Worm (Caenorhabditis elegans) whole organism, L4 larva: ENCODE measurements around the gene str-131.

Experiments
- F10B5.3 ChIP-seq: sonication (generic microtip); optimal IDR thresholded peaks from 2 replicates; lab custom pipeline; 2016; ENCODE audit warnings: mild to moderate bottlenecking, missing genetic modification characterization, missing compliant biosample characterization
- F26F4.8 ChIP-seq: fragments of 200-800 bp; sonication (Bioruptor generic); conservative IDR thresholded peaks from 2 replicates; pipeline ENCODE4 v1.3.6; 2022; ENCODE audit warnings: missing genetic modification characterization, missing compliant biosample characterization
- F37D6.2 ChIP-seq: sonication (generic microtip); optimal IDR thresholded peaks from 2 replicates; lab custom pipeline; 2016; ENCODE audit warnings: mild to moderate bottlenecking, missing genetic modification characterization, missing compliant biosample characterization
- F49E8.2 ChIP-seq: sonication (generic microtip); optimal IDR thresholded peaks from 2 replicates; lab custom pipeline; 2016; ENCODE audit warnings: missing compliant biosample characterization, mild to moderate bottlenecking, missing genetic modification characterization, borderline replicate concordance
- T26A8.4 ChIP-seq: fragments of 200-800 bp; sonication (Bioruptor generic); IDR thresholded peaks from 2 replicates; pipeline ENCODE4 v1.3.6; 2022; ENCODE audit warnings: missing genetic modification characterization, missing compliant biosample characterization
- Y48G9A.11 ChIP-seq: fragments of 200-800 bp; sonication (Bioruptor generic); IDR thresholded peaks from 2 replicates; pipeline ENCODE4 v1.3.6; 2022; ENCODE audit warnings: missing genetic modification reagents, missing genetic modification characterization, missing compliant biosample characterization
- ama-1 ChIP-seq: fragments of 150-350 bp; optimal IDR thresholded peaks from 2 replicates; lab custom pipeline; 2014; ENCODE audit warnings: inconsistent platforms, mixed read lengths
- ctbp-1 ChIP-seq: fragments of 200-800 bp; sonication (Bioruptor generic); IDR thresholded peaks from 2 replicates; pipeline ENCODE4 v1.3.6; 2022; ENCODE audit warnings: missing genetic modification reagents, missing genetic modification characterization, missing compliant biosample characterization
- daf-12 ChIP-seq: fragments of 150-350 bp; optimal IDR thresholded peaks from 2 replicates; lab custom pipeline; 2014; ENCODE audit warnings: missing biosample characterization, missing genetic modification reagents, missing genetic modification characterization
- dmd-6 ChIP-seq: fragments of 200-800 bp; sonication (Bioruptor generic); IDR thresholded peaks from 2 replicates; pipeline ENCODE4 v1.3.6; 2022; ENCODE audit warnings: missing genetic modification reagents, missing genetic modification characterization, missing compliant biosample characterization
- egl-27 ChIP-seq: sonication (generic microtip); optimal IDR thresholded peaks from 3 replicates; lab custom pipeline; 2017; ENCODE audit warnings: missing biosample characterization, missing genetic modification reagents, missing genetic modification characterization
- egl-43 ChIP-seq: fragments of 200-800 bp; sonication (Bioruptor generic); IDR thresholded peaks from 2 replicates; pipeline ENCODE4 v1.3.6; 2022; ENCODE audit warnings: missing genetic modification reagents, missing genetic modification characterization, missing compliant biosample characterization
- hlh-30 ChIP-seq: sonication (generic microtip); optimal IDR thresholded peaks from 2 replicates; lab custom pipeline; 2017; ENCODE audit warnings: antibody characterized with exemption, mild to moderate bottlenecking, missing genetic modification characterization, missing compliant biosample characterization; ENCODE audit not compliant: insufficient read depth
- lin-15B ChIP-seq: fragments of 150-350 bp; sonication (generic microtip); optimal IDR thresholded peaks from 3 replicates; lab custom pipeline; 2014; ENCODE audit warnings: missing biosample characterization, missing genetic modification characterization
- lin-29 ChIP-seq: fragments of 200-800 bp; sonication (Bioruptor generic); IDR thresholded peaks from 2 replicates; pipeline ENCODE4 v1.3.6; 2022; ENCODE audit warnings: missing genetic modification reagents, missing genetic modification characterization, missing compliant biosample characterization
- lin-39 ChIP-seq: fragments of 150-350 bp; optimal IDR thresholded peaks from 2 replicates; lab custom pipeline; 2014; ENCODE audit warnings: missing biosample characterization, missing genetic modification reagents, missing genetic modification characterization
- lir-3 ChIP-seq: sonication (generic microtip); optimal IDR thresholded peaks from 2 replicates; lab custom pipeline; 2016; ENCODE audit warnings: mild to moderate bottlenecking, missing genetic modification characterization, missing compliant biosample characterization
- mdt-29 ChIP-seq: fragments of 200-800 bp; sonication (Bioruptor generic); IDR thresholded peaks from 2 replicates; pipeline ENCODE4 v1.3.6; 2022; ENCODE audit warnings: missing genetic modification reagents, missing genetic modification characterization, missing compliant biosample characterization
- mep-1 ChIP-seq: fragments of 150-350 bp; sonication (generic microtip); optimal IDR thresholded peaks from 3 replicates; lab custom pipeline; 2014; ENCODE audit warnings: missing biosample characterization, missing genetic modification characterization
- mxl-2 ChIP-seq: fragments of 200-800 bp; sonication (Bioruptor generic); conservative IDR thresholded peaks from 2 replicates; pipeline ENCODE4 v1.3.6; 2022; ENCODE audit warnings: missing genetic modification reagents, missing genetic modification characterization, missing compliant biosample characterization
- mxl-3 ChIP-seq: fragments of 200-800 bp; sonication (Bioruptor generic); optimal IDR thresholded peaks from 2 replicates; lab custom pipeline; 2018; ENCODE audit warnings: mild to moderate bottlenecking, missing genetic modification characterization, missing compliant biosample characterization
- nhr-10 ChIP-seq: fragments of 150-350 bp; optimal IDR thresholded peaks from 2 replicates; lab custom pipeline; 2014; ENCODE audit warnings: missing biosample characterization, missing genetic modification characterization
- nhr-102 ChIP-seq: sonication (generic microtip); optimal IDR thresholded peaks from 2 replicates; lab custom pipeline; 2016; ENCODE audit warnings: mild to moderate bottlenecking, missing genetic modification characterization, moderate library complexity, missing compliant biosample characterization
- nhr-11 ChIP-seq: fragments of 150-350 bp; optimal IDR thresholded peaks from 2 replicates; lab custom pipeline; 2014; ENCODE audit warnings: missing biosample characterization, missing genetic modification characterization
- nhr-237 ChIP-seq: sonication (generic microtip); optimal IDR thresholded peaks from 2 replicates; lab custom pipeline; 2017; ENCODE audit warnings: missing biosample characterization, missing genetic modification characterization
- nhr-25 ChIP-seq: sonication (generic microtip); optimal IDR thresholded peaks from 2 replicates; lab custom pipeline; 2017; ENCODE audit warnings: missing genetic modification characterization, mild to moderate bottlenecking, missing compliant biosample characterization, antibody characterized with exemption, moderate library complexity, borderline replicate concordance; ENCODE audit not compliant: insufficient read depth
- nhr-28 ChIP-seq: fragments of 150-350 bp; optimal IDR thresholded peaks from 2 replicates; lab custom pipeline; 2014; ENCODE audit warnings: missing biosample characterization, missing genetic modification characterization
- nhr-48 ChIP-seq: sonication (generic microtip); optimal IDR thresholded peaks from 2 replicates; lab custom pipeline; 2016; ENCODE audit warnings: mild to moderate bottlenecking, missing genetic modification characterization, missing compliant biosample characterization
- pha-4 ChIP-seq, 2 experiments: fragments of 150-350 bp in 1 of 2; fragments of 200-800 bp in 1 of 2; sonication (Bioruptor generic) in 1 of 2; IDR thresholded peaks in 1 of 2; optimal IDR thresholded peaks in 1 of 2; 2 replicates each; pipeline versions ENCODE4 v1.3.6 to Lab custom; 2014 to 2022; ENCODE audit warnings: missing genetic modification characterization in 2 of 2, missing genetic modification reagents in 2 of 2, missing biosample characterization in 1 of 2, missing compliant biosample characterization in 1 of 2
- pqm-1 ChIP-seq: sonication (generic microtip); optimal IDR thresholded peaks from 2 replicates; lab custom pipeline; 2017; ENCODE audit warnings: missing biosample characterization, missing genetic modification characterization
- rbr-2 ChIP-seq: sonication (generic microtip); optimal IDR thresholded peaks from 2 replicates; lab custom pipeline; 2016; ENCODE audit warnings: missing genotype, missing genetic modification characterization, missing compliant biosample characterization
- snpc-4 ChIP-seq: fragments of 150-350 bp; optimal IDR thresholded peaks from 2 replicates; lab custom pipeline; 2014; ENCODE audit warnings: missing biosample characterization, missing genetic modification characterization
- spr-1 ChIP-seq: sonication (generic microtip); optimal IDR thresholded peaks from 2 replicates; lab custom pipeline; 2016; ENCODE audit warnings: mild to moderate bottlenecking, missing genetic modification characterization, missing compliant biosample characterization
- unc-62 ChIP-seq, 3 experiments: fragments of 150-350 bp in 1 of 3; sonication (generic microtip); optimal IDR thresholded peaks in 2 of 3; peaks in 1 of 3; 1 replicate in 1 of 3; 2 replicates in 2 of 3; lab custom pipeline; 2014 to 2017; ENCODE audit warnings: missing biosample characterization in 3 of 3, missing genetic modification characterization in 3 of 3, missing genetic modification reagents in 3 of 3, missing genotype in 1 of 3
- zag-1 ChIP-seq: fragments of 150-350 bp; optimal IDR thresholded peaks from 2 replicates; lab custom pipeline; 2014; ENCODE audit warnings: missing biosample characterization, missing genetic modification characterization
- zfp-2 ChIP-seq: sonication (generic microtip); optimal IDR thresholded peaks from 2 replicates; lab custom pipeline; 2016; ENCODE audit warnings: mild to moderate bottlenecking, missing genetic modification characterization, missing compliant biosample characterization
- zip-11 ChIP-seq: fragments of 200-800 bp; sonication (Bioruptor generic); IDR thresholded peaks from 2 replicates; pipeline ENCODE4 v1.3.6; 2022; ENCODE audit warnings: missing genetic modification characterization, missing compliant biosample characterization

str-131 gene

DNA sequence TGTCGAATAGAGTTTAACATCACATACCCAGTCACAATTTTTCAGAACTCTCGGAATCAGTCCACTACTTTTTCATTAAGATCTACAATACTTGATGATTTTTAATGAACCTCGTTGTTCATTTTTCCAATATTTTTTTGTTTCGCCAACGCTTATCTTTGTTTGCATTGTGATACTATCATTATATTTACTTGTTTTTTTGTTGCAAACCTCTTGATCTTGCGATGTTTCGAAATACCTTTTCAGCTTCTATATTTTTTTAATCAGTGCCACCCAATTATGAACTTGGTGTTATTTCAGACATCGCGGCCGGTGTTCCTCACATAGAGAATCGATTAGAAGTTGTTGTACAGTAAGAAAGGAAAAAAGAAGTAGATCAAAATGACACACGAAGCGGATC, 27.2 kb upstream of the str-131 start, which contains the start of gene myo-5:
Gene myo-5 (plus strand): TSS at position 301 of the 400 bp plus-strand sequence.
- no peak for TF ChIP-seq nhr-25 (tag; lab: Kevin White, UChicago)
- no peak for TF ChIP-seq mdt-29 (GFP tag; lab: Robert Waterston, UW)
- TF ChIP-seq egl-27: no peak
- no peak for TF ChIP-seq F10B5.3 (tag; lab: Kevin White, UChicago)
- no peak for TF ChIP-seq nhr-28 (tag; lab: Kevin White, UChicago)
- TF ChIP-seq lin-15B (tag; lab: Kevin White, UChicago): no peak
- TF ChIP-seq, all 104 proteins: peak for 0

DNA sequence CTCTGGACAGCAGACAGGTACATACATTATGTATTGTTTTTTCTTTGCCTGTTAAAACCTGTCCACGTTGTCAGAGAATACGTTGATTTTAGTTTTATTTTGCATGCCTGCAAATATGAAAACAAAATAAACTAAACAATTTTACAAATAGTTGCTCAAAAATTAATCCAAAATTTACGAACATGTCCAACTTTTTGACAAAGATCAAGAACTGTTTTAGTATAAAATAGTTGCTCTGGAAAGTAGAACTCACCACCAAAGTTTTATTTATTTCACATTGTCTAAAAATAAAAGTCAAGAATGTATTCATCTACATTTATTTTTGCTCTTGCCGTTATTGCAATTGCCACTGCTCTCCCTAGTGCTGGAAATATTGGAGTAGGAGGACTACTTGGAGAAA, 23.0 kb upstream of the str-131 start, which contains the start of gene srlf-16:
Gene srlf-16 (plus strand): TSS at position 301 of the 400 bp plus-strand sequence.
- no peak for TF ChIP-seq nhr-237 (tag; lab: Kevin White, UChicago)
- TF ChIP-seq spr-1 (tag; lab: Kevin White, UChicago): no peak
- TF ChIP-seq nhr-48: no peak
- TF ChIP-seq F49E8.2 (tag; lab: Kevin White, UChicago): no peak
- no peak for TF ChIP-seq snpc-4 (tag; lab: Kevin White, UChicago)
- TF ChIP-seq mep-1 (tag; lab: Kevin White, UChicago): no peak
- TF ChIP-seq pqm-1 (tag; lab: Kevin White, UChicago): no peak
- no peak for TF ChIP-seq rbr-2 (tag; lab: Kevin White, UChicago)
- no peak for TF ChIP-seq lin-29 (GFP tag; lab: Robert Waterston, UW)
- no peak for TF ChIP-seq ctbp-1 (GFP tag; lab: Robert Waterston, UW)
- TF ChIP-seq T26A8.4 (GFP tag; lab: Robert Waterston, UW): no peak
- no peak for TF ChIP-seq egl-43 (GFP tag; lab: Robert Waterston, UW)
- no peak for TF ChIP-seq ama-1 (lab: Kevin White, UChicago)

DNA sequence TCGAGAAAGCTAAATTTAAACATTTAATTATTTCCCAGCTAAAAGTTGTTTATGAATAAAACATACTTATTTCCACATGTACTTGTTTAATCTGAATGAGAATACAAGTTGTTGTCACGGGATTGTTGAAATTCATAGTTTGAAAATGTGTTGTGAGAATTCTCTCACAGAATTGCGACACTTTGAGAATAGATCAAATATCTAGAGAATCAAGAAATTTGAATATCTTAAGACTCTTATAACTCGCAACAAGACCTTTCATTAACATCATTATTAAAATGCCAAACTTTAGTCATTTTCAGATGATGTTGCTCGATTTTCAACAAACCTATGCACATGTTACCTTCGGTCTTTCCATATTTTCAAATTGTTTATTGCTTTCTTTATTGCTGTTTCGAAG, 21.5 kb upstream of the str-131 start, which contains the start of gene str-90:
Gene str-90 (plus strand): TSS at position 301 of the 400 bp plus-strand sequence.
- TF ChIP-seq F26F4.8 (GFP tag; lab: Robert Waterston, UW) (no peak), F37D6.2 (tag; lab: Kevin White, UChicago) (no peak), nhr-11 (tag; lab: Kevin White, UChicago) (no peak), mxl-3 (no peak), dmd-6 (GFP tag; lab: Robert Waterston, UW) (no peak), hlh-30 (tag; lab: Kevin White, UChicago) (no peak), zfp-2 (no peak), lin-29 (GFP tag; lab: Robert Waterston, UW) (no peak)

ce11 chrV:8099306-8099705, 17.8 kb upstream of the str-131 start, which contains the start of gene sdz-23:
Gene sdz-23, plus strand, starts transcription at chrV:8099606.
- no peak for TF ChIP-seq F37D6.2 (tag; lab: Kevin White, UChicago)
- TF ChIP-seq lir-3: no peak
- TF ChIP-seq nhr-102 (tag; lab: Kevin White, UChicago): no peak
- TF ChIP-seq F10B5.3 (tag; lab: Kevin White, UChicago): no peak
- TF ChIP-seq nhr-10 (tag; lab: Kevin White, UChicago): no peak
- no peak for TF ChIP-seq Y48G9A.11
- no peak for TF ChIP-seq daf-12 (tag; lab: Kevin White, UChicago)
- TF ChIP-seq unc-62 (GFP tag; optimal IDR thresholded peaks at IDR 0.05 in 1 of 2; lab: Kevin White, UChicago): no peak
- TF ChIP-seq unc-62 (tag; optimal IDR thresholded peaks at IDR 0.05; lab: Kevin White, UChicago): no peak
- TF ChIP-seq pqm-1 (tag; lab: Kevin White, UChicago): no peak
- TF ChIP-seq egl-27: no peak
- no peak for TF ChIP-seq pha-4 (GFP tag; IDR thresholded peaks at IDR 0.05; lab: Robert Waterston, UW)
- TF ChIP-seq pha-4 (tag; optimal IDR thresholded peaks at IDR 0.05; lab: Kevin White, UChicago): no peak
- no peak for TF ChIP-seq lin-39 (tag; lab: Kevin White, UChicago)
- TF ChIP-seq mxl-2: no peak
- no peak for TF ChIP-seq ama-1 (lab: Kevin White, UChicago)
- TF ChIP-seq zip-11: no peak
- TF ChIP-seq zag-1 (tag; lab: Kevin White, UChicago): no peak
